Fruit fly (Drosophila melanogaster) whole organism, embryonic: ENCODE measurements around the gene Dhdds.

ENCODE experiments used
- CG10274 ChIP-seq: fragments of 200-800 bp; sonication (Bioruptor generic); optimal IDR thresholded peaks from 3 replicates; lab custom pipeline; 2017; ENCODE audit warnings: missing biosample characterization, mild to moderate bottlenecking, missing genetic modification characterization
- CG10321 ChIP-seq: fragments of 200-800 bp; sonication (Bioruptor generic); IDR thresholded peaks from 2 replicates; pipeline ENCODE4 v1.3.6; 2022; ENCODE audit warnings: missing biosample characterization, missing genetic modification characterization
- CG11247 ChIP-seq: fragments of 200-800 bp; sonication (Bioruptor generic); IDR thresholded peaks from 2 replicates; pipeline ENCODE4 v1.3.6; 2022; ENCODE audit warnings: missing biosample characterization, missing genetic modification characterization
- CG12219 ChIP-seq: fragments of 200-800 bp; sonication (Bioruptor generic); optimal IDR thresholded peaks from 3 replicates; lab custom pipeline; 2018; ENCODE audit warnings: missing biosample characterization, mild to moderate bottlenecking, missing genetic modification characterization
- CG12236 ChIP-seq: fragments of 200-800 bp; sonication (Bioruptor generic); optimal IDR thresholded peaks from 2 replicates; lab custom pipeline; 2016; ENCODE audit warnings: missing biosample characterization, missing genetic modification characterization
- CG12299 ChIP-seq: fragments of 200-800 bp; sonication (Bioruptor generic); optimal IDR thresholded peaks from 2 replicates; lab custom pipeline; 2018; ENCODE audit warnings: missing biosample characterization, mild to moderate bottlenecking, missing genetic modification characterization
- CG15601 ChIP-seq: fragments of 200-800 bp; sonication (Bioruptor generic); optimal IDR thresholded peaks from 3 replicates; lab custom pipeline; 2019; ENCODE audit warnings: missing biosample characterization, mild to moderate bottlenecking, missing genetic modification characterization, moderate library complexity
- CG16815 ChIP-seq: fragments of 200-800 bp; sonication (Bioruptor generic); optimal IDR thresholded peaks from 3 replicates; lab custom pipeline; 2017; ENCODE audit warnings: missing biosample characterization, mild to moderate bottlenecking, missing genetic modification characterization
- CG2120 ChIP-seq: fragments of 200-800 bp; sonication (Bioruptor generic); optimal IDR thresholded peaks from 3 replicates; lab custom pipeline; 2016; ENCODE audit warnings: missing biosample characterization, missing genetic modification characterization
- CG31365 ChIP-seq: fragments of 200-800 bp; sonication (Bioruptor generic); optimal IDR thresholded peaks from 2 replicates; lab custom pipeline; 2018; ENCODE audit warnings: missing biosample characterization, mild to moderate bottlenecking, missing genetic modification characterization
- CG4328 ChIP-seq: fragments of 200-800 bp; sonication (Bioruptor generic); optimal IDR thresholded peaks from 3 replicates; lab custom pipeline; 2017; ENCODE audit warnings: missing biosample characterization, missing genetic modification reagents, missing genetic modification characterization
- CG8290 ChIP-seq, 3 experiments: fragments of 200-800 bp; sonication (Bioruptor generic); optimal IDR thresholded peaks; 2 replicates each; lab custom pipeline; 2016 to 2019; ENCODE audit warnings: missing biosample characterization in 3 of 3, missing genetic modification characterization in 3 of 3, mild to moderate bottlenecking in 2 of 3, moderate library complexity in 1 of 3
- CG8944 ChIP-seq: fragments of 200-800 bp; sonication (Bioruptor generic); optimal IDR thresholded peaks from 3 replicates; lab custom pipeline; 2016; ENCODE audit warnings: missing biosample characterization, missing genetic modification characterization
- CG9817 ChIP-seq: fragments of 200-800 bp; sonication (Bioruptor generic); optimal IDR thresholded peaks from 2 replicates; lab custom pipeline; 2018; ENCODE audit warnings: missing biosample characterization, mild to moderate bottlenecking, missing genetic modification characterization, moderate library complexity
- CHES-1-like ChIP-seq: fragments of 200-800 bp; sonication (Bioruptor generic); optimal IDR thresholded peaks from 2 replicates; lab custom pipeline; 2016; ENCODE audit warnings: missing biosample characterization, missing genetic modification characterization
- D19B ChIP-seq: fragments of 200-800 bp; sonication (Bioruptor generic); optimal IDR thresholded peaks from 2 replicates; lab custom pipeline; 2017; ENCODE audit warnings: missing biosample characterization, mild to moderate bottlenecking, missing genetic modification characterization
- Drgx ChIP-seq: fragments of 200-800 bp; sonication (Bioruptor generic); IDR thresholded peaks from 2 replicates; pipeline ENCODE4 v1.3.6; 2022; ENCODE audit warnings: missing biosample characterization, missing genetic modification characterization
- Fer2 ChIP-seq: fragments of 200-800 bp; sonication (Bioruptor generic); optimal IDR thresholded peaks from 2 replicates; lab custom pipeline; 2018; ENCODE audit warnings: missing biosample characterization, mild to moderate bottlenecking, missing genetic modification characterization, moderate library complexity
- Gsc ChIP-seq: fragments of 200-800 bp; sonication (Bioruptor generic); IDR thresholded peaks from 2 replicates; pipeline ENCODE4 v1.3.6; 2022; ENCODE audit warnings: missing biosample characterization, missing genetic modification characterization
- Hand ChIP-seq: fragments of 200-800 bp; sonication (Bioruptor generic); optimal IDR thresholded peaks from 2 replicates; lab custom pipeline; 2017; ENCODE audit warnings: mild to moderate bottlenecking, missing biosample characterization, missing genetic modification reagents, missing genetic modification characterization
- Jarid2 ChIP-seq: fragments of 200-800 bp; sonication (Bioruptor generic); optimal IDR thresholded peaks from 3 replicates; lab custom pipeline; 2017; ENCODE audit warnings: mild to moderate bottlenecking, missing biosample characterization, missing genetic modification reagents, missing genetic modification characterization
- NFAT ChIP-seq: fragments of 200-800 bp; sonication (Bioruptor generic); IDR thresholded peaks from 2 replicates; pipeline ENCODE4 v1.3.6; 2022; ENCODE audit warnings: missing biosample characterization, missing genetic modification characterization
- Nf-YC ChIP-seq: fragments of 200-800 bp; optimal IDR thresholded peaks from 3 replicates; lab custom pipeline; 2019; ENCODE audit warnings: missing biosample characterization, mild to moderate bottlenecking, missing genetic modification characterization, moderate library complexity
- Ravus ChIP-seq: fragments of 200-800 bp; sonication (Bioruptor generic); IDR thresholded peaks from 2 replicates; pipeline ENCODE4 v1.3.6; 2022; ENCODE audit warnings: missing biosample characterization, missing genetic modification characterization
- Sox100B ChIP-seq: fragments of 200-800 bp; sonication (Bioruptor generic); optimal IDR thresholded peaks from 3 replicates; lab custom pipeline; 2018; ENCODE audit warnings: missing biosample characterization, mild to moderate bottlenecking, missing genetic modification characterization
- Sry-δ ChIP-seq: fragments of 200-800 bp; sonication (Bioruptor generic); optimal IDR thresholded peaks from 2 replicates; lab custom pipeline; 2016; ENCODE audit warnings: missing biosample characterization, missing genetic modification characterization
- Vsx1 ChIP-seq: fragments of 200-800 bp; sonication (Bioruptor generic); optimal IDR thresholded peaks from 2 replicates; lab custom pipeline; 2017; ENCODE audit warnings: missing biosample characterization, mild to moderate bottlenecking, missing genetic modification characterization, missing genetic modification reagents
- ap ChIP-seq: fragments of 200-800 bp; sonication (Bioruptor generic); IDR thresholded peaks from 2 replicates; pipeline ENCODE4 v1.3.6; 2022; ENCODE audit warnings: missing biosample characterization, missing genetic modification characterization
- bigmax ChIP-seq: fragments of 200-800 bp; sonication (Bioruptor generic); optimal IDR thresholded peaks from 2 replicates; lab custom pipeline; 2018; ENCODE audit warnings: missing biosample characterization, mild to moderate bottlenecking, missing genetic modification characterization
- cas ChIP-seq: fragments of 200-800 bp; sonication (Bioruptor generic); IDR thresholded peaks from 2 replicates; pipeline ENCODE4 v1.3.6; 2022; ENCODE audit warnings: missing biosample characterization, missing genetic modification characterization
- chm ChIP-seq: fragments of 200-800 bp; sonication (Bioruptor generic); IDR thresholded peaks from 2 replicates; pipeline ENCODE4 v1.3.6; 2022; ENCODE audit warnings: missing biosample characterization, missing genetic modification characterization
- chn ChIP-seq: fragments of 200-800 bp; sonication (Bioruptor generic); optimal IDR thresholded peaks from 2 replicates; lab custom pipeline; 2016; ENCODE audit warnings: missing biosample characterization, missing genetic modification characterization
- corto ChIP-seq: fragments of 200-800 bp; sonication (Bioruptor generic); optimal IDR thresholded peaks from 2 replicates; lab custom pipeline; 2016; ENCODE audit warnings: missing biosample characterization, mild to moderate bottlenecking, missing genetic modification characterization, moderate library complexity
- crol ChIP-seq: fragments of 200-800 bp; sonication (Bioruptor generic); IDR thresholded peaks from 2 replicates; pipeline ENCODE4 v1.3.6; 2022; ENCODE audit warnings: missing biosample characterization, missing genetic modification characterization
- gcm2 ChIP-seq: fragments of 200-800 bp; sonication (Bioruptor generic); optimal IDR thresholded peaks from 2 replicates; lab custom pipeline; 2016; ENCODE audit warnings: missing biosample characterization, missing genetic modification characterization
- gfzf ChIP-seq: fragments of 200-800 bp; sonication (Bioruptor generic); optimal IDR thresholded peaks from 2 replicates; lab custom pipeline; 2016; ENCODE audit warnings: missing biosample characterization, mild to moderate bottlenecking, missing genetic modification characterization, moderate library complexity
- grau ChIP-seq: fragments of 200-800 bp; optimal IDR thresholded peaks from 3 replicates; lab custom pipeline; 2019; ENCODE audit warnings: missing biosample characterization, mild to moderate bottlenecking, missing genetic modification characterization, moderate library complexity
- jigr1 ChIP-seq: fragments of 200-800 bp; sonication (Bioruptor generic); IDR thresholded peaks from 3 replicates; pipeline ENCODE4 v1.3.6; 2022; ENCODE audit warnings: missing biosample characterization, missing genetic modification characterization
- lbe ChIP-seq: fragments of 200-800 bp; sonication (Bioruptor generic); optimal IDR thresholded peaks from 2 replicates; lab custom pipeline; 2016; ENCODE audit warnings: missing biosample characterization, mild to moderate bottlenecking, missing genetic modification characterization
- lilli ChIP-seq: fragments of 200-800 bp; sonication (Bioruptor generic); optimal IDR thresholded peaks from 3 replicates; lab custom pipeline; 2016; ENCODE audit warnings: missing biosample characterization, missing genetic modification characterization
- mirr ChIP-seq: fragments of 200-800 bp; sonication (Bioruptor generic); optimal IDR thresholded peaks from 3 replicates; lab custom pipeline; 2018; ENCODE audit warnings: missing biosample characterization, mild to moderate bottlenecking, missing genetic modification characterization
- nau ChIP-seq: fragments of 200-800 bp; sonication (Bioruptor generic); optimal IDR thresholded peaks from 3 replicates; lab custom pipeline; 2017; ENCODE audit warnings: missing biosample characterization, mild to moderate bottlenecking, missing genetic modification characterization, missing genetic modification reagents
- psq ChIP-seq: fragments of 200-800 bp; sonication (Bioruptor generic); optimal IDR thresholded peaks from 2 replicates; lab custom pipeline; 2017; ENCODE audit warnings: missing biosample characterization, missing genetic modification characterization
- pzg ChIP-seq: fragments of 200-800 bp; sonication (Bioruptor generic); optimal IDR thresholded peaks from 3 replicates; lab custom pipeline; 2018; ENCODE audit warnings: missing biosample characterization, mild to moderate bottlenecking, missing genetic modification characterization, moderate library complexity
- sc ChIP-seq, 3 experiments: fragments of >200 bp in 2 of 3; fragments of 200-800 bp in 1 of 3; sonication (Bioruptor generic) in 1 of 3; optimal IDR thresholded peaks; 2 replicates in 2 of 3; 3 replicates in 1 of 3; lab custom pipeline; 2017; ENCODE audit warnings: mild to moderate bottlenecking in 1 of 3, missing biosample characterization in 1 of 3, missing genetic modification characterization in 1 of 3, missing genetic modification reagents in 1 of 3
- tgo ChIP-seq: fragments of 200-800 bp; sonication (Bioruptor generic); IDR thresholded peaks from 3 replicates; pipeline ENCODE4 v1.3.6; 2022; ENCODE audit warnings: missing biosample characterization, missing genetic modification characterization
- toy ChIP-seq: fragments of 200-800 bp; sonication (Bioruptor generic); IDR thresholded peaks from 2 replicates; pipeline ENCODE4 v1.3.6; 2022; ENCODE audit warnings: missing biosample characterization, missing genetic modification characterization
- trem ChIP-seq: fragments of 200-800 bp; optimal IDR thresholded peaks from 3 replicates; lab custom pipeline; 2019; ENCODE audit warnings: missing biosample characterization, mild to moderate bottlenecking, missing genetic modification characterization, moderate library complexity
- ttk ChIP-seq: fragments of 200-800 bp; sonication (Bioruptor generic); IDR thresholded peaks from 2 replicates; pipeline ENCODE4 v2.1.2; 2022; ENCODE audit warnings: missing biosample characterization, missing genetic modification characterization
- vnd ChIP-seq: fragments of 200-800 bp; sonication (Bioruptor generic); IDR thresholded peaks from 3 replicates; pipeline ENCODE4 v1.3.6; 2022; ENCODE audit warnings: missing biosample characterization, missing genetic modification characterization; ENCODE audit not compliant: partially characterized antibody

The Dhdds gene

dm6 chrX:7934679-7935078 is 1.5 kb upstream of the Dhdds start, which contains the start of gene RpS14b (continued):
- TF ChIP-seq CHES-1-like (GFP tag; lab: Kevin White, UChicago) (peak; percentile 77), CG2120 (GFP tag; lab: Kevin White, UChicago) (peak; percentile 66), CG10274 (peak; percentile 43), Nf-YC (tag; lab: Kevin White, UChicago) (peak; percentile 69), Sox100B (GFP tag; lab: Kevin White, UChicago) (peak; percentile 45), Sry-δ (GFP tag; lab: Kevin White, UChicago) (peak; percentile 74), corto (GFP tag; lab: Kevin White, UChicago) (no peak), chn (GFP tag; lab: Kevin White, UChicago) (peak; percentile 45), ap (no peak; the same call in 1 of the 2 replicates), chm (peak; percentile 82), cas (GFP tag; lab: Robert Waterston, UW) (no peak; the same call in 1 of the 2 replicates), pzg (peak; percentile 77), lbe (GFP tag; lab: Kevin White, UChicago) (peak; percentile 33), CG8290 (GFP tag; optimal IDR thresholded peaks at IDR 0.05; lab: Kevin White, UChicago) (peak; percentile 15), CG8290 (tag; optimal IDR thresholded peaks at IDR 0.05; lab: Kevin White, UChicago) (peak in 1 of 2 experiments; percentile 88), CG31365 (tag; lab: Kevin White, UChicago) (peak; percentile 41), bigmax (GFP tag; lab: Kevin White, UChicago) (peak; percentile 6), toy (0 out of 2 replicates have a peak, but pooled peaks have one; percentile 37), gcm2 (GFP tag; lab: Kevin White, UChicago) (peak; percentile 55), CG10321 (GFP tag; lab: Robert Waterston, UW) (peak; percentile 42; the same call in 1 of the 2 replicates), NFAT (GFP tag; lab: Robert Waterston, UW) (peak; percentile 82), CG15601 (peak; percentile 16), CG9817 (tag; lab: Kevin White, UChicago) (peak; percentile 58), Gsc (GFP tag; lab: Robert Waterston, UW) (no peak), nau (GFP tag; lab: Kevin White, UChicago) (peak; percentile 53), D19B (GFP tag; lab: Kevin White, UChicago) (peak; percentile 39), CG4328 (GFP tag; lab: Kevin White, UChicago) (peak; percentile 70), Vsx1 (peak; percentile 54), vnd (GFP tag; lab: Robert Waterston, UW) (peak; percentile 66), CG12299 (tag; lab: Kevin White, UChicago) (peak; percentile 38), Drgx (GFP tag; lab: Robert Waterston, UW) (no peak), Ravus (GFP tag; lab: Robert Waterston, UW) (no peak), psq (GFP tag; lab: Kevin White, UChicago) (no peak), Jarid2 (GFP tag; lab: Kevin White, UChicago) (peak; percentile 29), lilli (GFP tag; lab: Kevin White, UChicago) (peak; percentile 59), CG12236 (GFP tag; lab: Kevin White, UChicago) (no peak), CG16815 (no peak), ttk (GFP tag; lab: Robert Waterston, UW) (0 out of 2 replicates have a peak, but pooled peaks have one; percentile 40), sc (optimal IDR thresholded peaks at IDR 0.05; lab: Kevin White, UChicago) (no peak), sc (GFP tag; optimal IDR thresholded peaks at IDR 0.05; lab: Kevin White, UChicago) (peak; percentile 8), grau (tag; lab: Kevin White, UChicago) (peak; percentile 36), CG11247 (peak; percentile 73), crol (no peak), Hand (GFP tag; lab: Kevin White, UChicago) (no peak), CG8944 (no peak), mirr (peak; percentile 86), gfzf (GFP tag; lab: Kevin White, UChicago) (peak; percentile 44), Fer2 (tag; lab: Kevin White, UChicago) (peak; percentile 38), trem (tag; lab: Kevin White, UChicago) (peak; percentile 51), tgo (GFP tag; lab: Robert Waterston, UW) (peak; percentile 56; the same call in 2 of the 3 replicates), jigr1 (GFP tag; lab: Robert Waterston, UW) (no peak), CG12219 (peak; percentile 56)
